Worm (Caenorhabditis elegans) whole organism, L2 larva: ENCODE data around the gene pap-2.

Source experiments
- fos-1 ChIP-seq: fragments of 150-350 bp; optimal IDR thresholded peaks from 2 replicates; lab custom pipeline; 2014; ENCODE audit warnings: missing biosample characterization, missing genetic modification characterization
- gmeb-1 ChIP-seq: fragments of 150-350 bp; optimal IDR thresholded peaks from 2 replicates; lab custom pipeline; 2014; ENCODE audit warnings: missing biosample characterization, missing genetic modification characterization

DNA sequence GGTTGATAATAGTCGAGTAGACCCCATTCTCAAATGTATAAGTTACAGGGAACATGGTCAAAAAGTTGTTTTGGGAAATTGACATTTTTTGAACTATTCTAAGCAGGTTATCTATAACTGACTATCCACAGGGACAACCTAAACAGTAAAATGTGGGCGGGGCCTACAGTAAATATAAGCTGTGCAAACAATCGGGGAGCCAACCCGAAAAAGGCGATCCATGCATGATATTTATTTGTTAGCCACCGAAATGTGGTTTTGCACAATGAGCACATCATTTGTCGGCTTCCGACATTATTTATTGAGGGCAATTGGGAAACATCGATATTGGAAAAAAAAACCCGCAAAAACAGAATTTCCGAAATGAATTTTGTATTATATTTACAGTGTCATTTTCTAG lies 5.5 kb upstream of the pap-2 start, which contains the start of gene hlh-6:
- no peak for TF ChIP-seq gmeb-1 (tag; lab: Kevin White, UChicago)
- TF ChIP-seq fos-1, result no peak
